Worm (Caenorhabditis elegans) whole organism, L2 larva: ENCODE measurements around the gene mog-1.

Experiments
- C34F6.9 ChIP-seq: fragments of 150-350 bp; optimal IDR thresholded peaks from 2 replicates; lab custom pipeline; 2014; ENCODE audit warnings: missing biosample characterization, missing genetic modification characterization
- R02D3.7 ChIP-seq: fragments of 150-350 bp; optimal IDR thresholded peaks from 2 replicates; lab custom pipeline; 2014; ENCODE audit warnings: missing biosample characterization, missing genetic modification characterization
- alr-1 ChIP-seq: fragments of 150-350 bp; optimal IDR thresholded peaks from 2 replicates; lab custom pipeline; 2014; ENCODE audit warnings: missing biosample characterization, missing genetic modification characterization
- aly-2 ChIP-seq: fragments of 150-350 bp; optimal IDR thresholded peaks from 2 replicates; lab custom pipeline; 2014; ENCODE audit warnings: missing biosample characterization, missing genetic modification characterization
- ama-1 ChIP-seq: fragments of 150-350 bp; optimal IDR thresholded peaks from 2 replicates; lab custom pipeline; 2018; ENCODE audit warnings: inconsistent platforms
- blmp-1 ChIP-seq: sonication (generic microtip); optimal IDR thresholded peaks from 2 replicates; lab custom pipeline; 2017; ENCODE audit warnings: missing genetic modification characterization, mild to moderate bottlenecking, missing compliant biosample characterization, antibody characterized with exemption, moderate library complexity; ENCODE audit not compliant: insufficient read depth
- ceh-16 ChIP-seq: fragments of 150-350 bp; optimal IDR thresholded peaks from 2 replicates; lab custom pipeline; 2014; ENCODE audit warnings: missing biosample characterization, missing genetic modification characterization
- ceh-82 ChIP-seq: fragments of 150-350 bp; optimal IDR thresholded peaks from 2 replicates; lab custom pipeline; 2014; ENCODE audit warnings: missing biosample characterization, missing genetic modification characterization
- crh-2 ChIP-seq: sonication (generic microtip); optimal IDR thresholded peaks from 2 replicates; lab custom pipeline; 2017; ENCODE audit warnings: missing biosample characterization, missing genetic modification characterization
- egl-27 ChIP-seq: sonication (generic microtip); optimal IDR thresholded peaks from 3 replicates; lab custom pipeline; 2017; ENCODE audit warnings: missing biosample characterization, missing genetic modification reagents, missing genetic modification characterization
- elt-1 ChIP-seq: fragments of 150-350 bp; optimal IDR thresholded peaks from 2 replicates; lab custom pipeline; 2014; ENCODE audit warnings: missing biosample characterization, missing genetic modification characterization
- elt-3 ChIP-seq: sonication (generic microtip); optimal IDR thresholded peaks from 2 replicates; lab custom pipeline; 2017; ENCODE audit warnings: missing biosample characterization, missing genetic modification characterization
- fos-1 ChIP-seq: fragments of 150-350 bp; optimal IDR thresholded peaks from 2 replicates; lab custom pipeline; 2014; ENCODE audit warnings: missing biosample characterization, missing genetic modification characterization
- lin-13 ChIP-seq: fragments of 150-350 bp; optimal IDR thresholded peaks from 2 replicates; lab custom pipeline; 2014; ENCODE audit warnings: missing biosample characterization, missing genetic modification reagents, missing genetic modification characterization
- lsy-2 ChIP-seq, 2 experiments: fragments of 150-350 bp in 1 of 2; sonication (generic microtip) in 1 of 2; optimal IDR thresholded peaks; 2 replicates each; lab custom pipeline; 2014 to 2017; ENCODE audit warnings: missing biosample characterization in 2 of 2, missing genetic modification characterization in 2 of 2
- mbf-1 ChIP-seq: sonication (generic microtip); optimal IDR thresholded peaks from 2 replicates; lab custom pipeline; 2017; ENCODE audit warnings: missing biosample characterization, missing genetic modification characterization
- mdl-1 ChIP-seq, 2 experiments: fragments of 150-350 bp in 1 of 2; sonication (generic microtip) in 1 of 2; optimal IDR thresholded peaks; 2 replicates each; lab custom pipeline; 2017; ENCODE audit warnings: missing biosample characterization in 2 of 2, missing genetic modification characterization in 2 of 2
- nhr-10 ChIP-seq: sonication (generic microtip); optimal IDR thresholded peaks from 2 replicates; lab custom pipeline; 2017; ENCODE audit warnings: missing biosample characterization, missing genetic modification characterization
- nhr-21 ChIP-seq: fragments of 150-350 bp; optimal IDR thresholded peaks from 2 replicates; lab custom pipeline; 2014; ENCODE audit warnings: missing biosample characterization, missing genetic modification characterization
- nhr-23 ChIP-seq: fragments of 150-350 bp; optimal IDR thresholded peaks from 2 replicates; lab custom pipeline; 2014; ENCODE audit warnings: missing biosample characterization, missing genetic modification reagents, missing genetic modification characterization
- nhr-237 ChIP-seq: fragments of 150-350 bp; optimal IDR thresholded peaks from 2 replicates; lab custom pipeline; 2014; ENCODE audit warnings: missing biosample characterization, missing genetic modification characterization
- nhr-6 ChIP-seq: fragments of 150-350 bp; optimal IDR thresholded peaks from 2 replicates; lab custom pipeline; 2014; ENCODE audit warnings: missing biosample characterization, missing genetic modification characterization
- nhr-77 ChIP-seq: fragments of 150-350 bp; optimal IDR thresholded peaks from 2 replicates; lab custom pipeline; 2014; ENCODE audit warnings: missing biosample characterization, missing genetic modification characterization
- peb-1 ChIP-seq: fragments of 150-350 bp; optimal IDR thresholded peaks from 2 replicates; lab custom pipeline; 2014; ENCODE audit warnings: missing biosample characterization, missing genetic modification characterization
- sem-4 ChIP-seq: fragments of 150-350 bp; optimal IDR thresholded peaks from 2 replicates; lab custom pipeline; 2014; ENCODE audit warnings: missing biosample characterization, missing genetic modification reagents, missing genetic modification characterization
- skn-1 ChIP-seq: sonication (generic microtip); optimal IDR thresholded peaks from 2 replicates; lab custom pipeline; 2017; ENCODE audit warnings: missing biosample characterization, missing genetic modification characterization
- sma-3 ChIP-seq: sonication (generic microtip); optimal IDR thresholded peaks from 2 replicates; lab custom pipeline; 2016; ENCODE audit warnings: missing genetic modification reagents, missing genetic modification characterization, missing compliant biosample characterization
- sma-9 ChIP-seq, 2 experiments: fragments of 150-350 bp in 1 of 2; sonication (generic microtip) in 1 of 2; optimal IDR thresholded peaks; 2 replicates each; lab custom pipeline; 2014 to 2016; ENCODE audit warnings: missing genetic modification characterization in 2 of 2, mild to moderate bottlenecking in 1 of 2, missing biosample characterization in 1 of 2, missing compliant biosample characterization in 1 of 2, missing genetic modification reagents in 1 of 2, moderate library complexity in 1 of 2
- snpc-4 ChIP-seq: fragments of 150-350 bp; optimal IDR thresholded peaks from 2 replicates; lab custom pipeline; 2014; ENCODE audit warnings: missing biosample characterization, missing genetic modification characterization
- unc-55 ChIP-seq: fragments of 150-350 bp; sonication (generic microtip); optimal IDR thresholded peaks from 3 replicates; lab custom pipeline; 2014; ENCODE audit warnings: missing biosample characterization, missing genetic modification reagents, missing genetic modification characterization
- unc-62 ChIP-seq: fragments of 150-350 bp; optimal IDR thresholded peaks from 2 replicates; lab custom pipeline; 2014; ENCODE audit warnings: missing biosample characterization, missing genetic modification reagents, missing genetic modification characterization
- zag-1 ChIP-seq: fragments of 150-350 bp; optimal IDR thresholded peaks from 2 replicates; lab custom pipeline; 2014; ENCODE audit warnings: missing biosample characterization, missing genetic modification characterization
- ztf-1 ChIP-seq: fragments of 200-800 bp; sonication (Bioruptor generic); conservative IDR thresholded peaks from 2 replicates; pipeline ENCODE4 v1.3.6; 2022; ENCODE audit warnings: missing genetic modification characterization, missing compliant biosample characterization
- ztf-11 ChIP-seq: sonication (generic microtip); optimal IDR thresholded peaks from 2 replicates; lab custom pipeline; 2017; ENCODE audit warnings: missing biosample characterization, missing genetic modification characterization
- ztf-4 ChIP-seq: fragments of 150-350 bp; optimal IDR thresholded peaks from 2 replicates; lab custom pipeline; 2014; ENCODE audit warnings: missing biosample characterization, missing genetic modification characterization

mog-1 gene

DNA sequence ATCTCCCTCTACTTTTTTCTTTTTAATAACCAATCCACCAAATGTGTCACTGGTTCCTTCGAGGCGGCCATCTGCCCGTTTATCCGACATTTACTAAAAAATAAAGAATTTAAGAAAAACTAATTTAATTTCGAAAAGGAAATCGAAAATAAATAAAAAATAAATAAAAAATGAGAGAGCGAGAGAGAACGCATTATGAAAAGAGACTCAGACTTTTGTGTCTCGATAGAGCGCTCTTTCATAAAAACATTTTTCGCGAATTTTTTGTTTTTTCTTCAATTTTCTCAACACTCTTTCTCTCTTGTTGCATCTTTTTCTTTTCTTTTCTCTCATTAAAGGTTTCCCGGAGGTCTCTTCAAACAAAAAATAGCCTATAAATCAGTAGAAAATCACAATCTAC is at the start of gene mog-1:
Gene mog-1, minus strand, starts transcription at position 93 of the 400 bp plus-strand sequence.
- no peak for TF ChIP-seq mbf-1 (tag; lab: Kevin White, UChicago)
- no peak for TF ChIP-seq aly-2 (tag; lab: Kevin White, UChicago)
- no peak for TF ChIP-seq ztf-1 (GFP tag; lab: Robert Waterston, UW)
- TF ChIP-seq lsy-2 (tag; optimal IDR thresholded peaks at IDR 0.05; lab: Kevin White, UChicago) = peak in 1 of 2 experiments; percentile 34
- TF ChIP-seq sma-9 (GFP tag; optimal IDR thresholded peaks at IDR 0.05; lab: Kevin White, UChicago) = no peak
- no peak for TF ChIP-seq sma-9 (tag; optimal IDR thresholded peaks at IDR 0.05; lab: Kevin White, UChicago)
- no peak for TF ChIP-seq peb-1 (tag; lab: Kevin White, UChicago)
- no peak for TF ChIP-seq ztf-11 (tag; lab: Kevin White, UChicago)
- TF ChIP-seq C34F6.9 (tag; lab: Kevin White, UChicago) = peak; percentile 66
- no peak for TF ChIP-seq lin-13 (GFP tag; lab: Kevin White, UChicago)
- TF ChIP-seq snpc-4 = no peak
- peak; percentile 60 for TF ChIP-seq unc-55 (GFP tag; lab: Kevin White, UChicago)
- TF ChIP-seq nhr-237 = no peak
- TF ChIP-seq alr-1 (tag; lab: Kevin White, UChicago) = no peak
- no peak for TF ChIP-seq sma-3 (GFP tag; lab: Kevin White, UChicago)
- no peak for TF ChIP-seq nhr-6 (tag; lab: Kevin White, UChicago)
- TF ChIP-seq crh-2 = no peak
- no peak for TF ChIP-seq egl-27 (tag; lab: Kevin White, UChicago)
- no peak for TF ChIP-seq nhr-77 (tag; lab: Kevin White, UChicago)
- TF ChIP-seq fos-1 (tag; lab: Kevin White, UChicago) = peak; percentile 5
- TF ChIP-seq ceh-16 (tag; lab: Kevin White, UChicago) = no peak
- TF ChIP-seq skn-1 (tag; lab: Kevin White, UChicago) = no peak
- TF ChIP-seq sem-4 (tag; lab: Kevin White, UChicago) = no peak
- no peak for TF ChIP-seq ceh-82 (tag; lab: Kevin White, UChicago)
- TF ChIP-seq blmp-1 (tag; lab: Kevin White, UChicago) = no peak

DNA sequence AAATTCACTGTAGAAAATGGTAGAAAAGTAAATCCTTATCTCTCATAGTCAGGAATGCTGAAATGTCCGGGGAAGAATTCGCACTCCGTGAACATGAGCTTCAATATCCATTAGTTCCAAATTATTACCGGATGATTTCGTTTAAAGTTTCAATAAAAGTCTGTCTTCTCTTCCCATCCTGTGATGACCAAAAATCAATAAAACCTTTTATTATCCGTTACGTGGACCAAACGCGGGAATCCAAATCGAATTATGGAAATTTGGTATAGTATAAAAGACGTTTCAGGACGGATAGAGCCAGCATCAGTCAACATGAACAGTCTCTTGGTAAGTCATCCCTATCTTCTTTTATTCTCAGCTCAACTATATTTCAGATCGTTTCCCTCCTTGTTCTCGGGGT is 48.2 kb upstream of the mog-1 start, which contains the start of gene C05B5.11:
Gene C05B5.11, plus strand, starts transcription at position 301 of the 400 bp plus-strand sequence.
- TF ChIP-seq fos-1 (tag; lab: Kevin White, UChicago) = no peak
- no peak for TF ChIP-seq ceh-82 (tag; lab: Kevin White, UChicago)
- no peak for TF ChIP-seq ztf-1 (GFP tag; lab: Robert Waterston, UW)
- no peak for TF ChIP-seq blmp-1 (tag; lab: Kevin White, UChicago)
- TF ChIP-seq nhr-10 (tag; lab: Kevin White, UChicago) = no peak
- no peak for TF ChIP-seq ama-1 (lab: Kevin White, UChicago)
- no peak for TF ChIP-seq nhr-21 (tag; lab: Kevin White, UChicago)
- no peak for TF ChIP-seq unc-55 (GFP tag; lab: Kevin White, UChicago)
- TF ChIP-seq alr-1 (tag; lab: Kevin White, UChicago) = no peak
- no peak for TF ChIP-seq nhr-6 (tag; lab: Kevin White, UChicago)
- TF ChIP-seq nhr-77 (tag; lab: Kevin White, UChicago) = no peak
- no peak for TF ChIP-seq unc-62 (GFP tag; lab: Kevin White, UChicago)
- no peak for TF ChIP-seq elt-3 (tag; lab: Kevin White, UChicago)
- TF ChIP-seq nhr-23 (tag; lab: Kevin White, UChicago) = no peak
- TF ChIP-seq sma-9 (GFP tag; optimal IDR thresholded peaks at IDR 0.05; lab: Kevin White, UChicago) = no peak
- TF ChIP-seq sma-9 (tag; optimal IDR thresholded peaks at IDR 0.05; lab: Kevin White, UChicago) = no peak
- TF ChIP-seq ztf-4 (tag; lab: Kevin White, UChicago) = no peak
- TF ChIP-seq zag-1 (tag; lab: Kevin White, UChicago) = no peak
- no peak for TF ChIP-seq mdl-1 (tag; optimal IDR thresholded peaks at IDR 0.05; lab: Kevin White, UChicago)
- TF ChIP-seq R02D3.7 = no peak

DNA sequence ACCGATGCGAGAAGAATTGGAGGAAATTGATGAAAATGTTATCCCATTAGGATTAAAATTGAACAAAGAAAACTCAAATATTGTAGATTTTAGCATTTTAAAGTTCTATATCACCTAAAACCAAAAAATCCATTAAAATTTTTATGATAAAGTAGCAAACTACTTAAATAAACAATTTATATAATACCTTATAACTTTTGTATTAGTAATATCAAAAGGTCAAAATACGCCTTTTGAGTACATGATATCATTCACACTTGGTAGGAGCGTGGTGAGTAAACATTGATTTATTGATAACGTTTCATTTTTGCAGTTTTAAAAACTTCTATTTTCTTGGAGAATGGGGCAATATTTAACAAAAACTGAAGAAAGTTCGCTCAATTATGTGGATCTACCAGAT is 45.0 kb upstream of the mog-1 start, which contains the start of gene C05B5.5:
Gene C05B5.5, plus strand, starts transcription at position 301 of the 400 bp plus-strand sequence.
- TF ChIP-seq unc-55 (GFP tag; lab: Kevin White, UChicago) (no peak), fos-1 (tag; lab: Kevin White, UChicago) (peak; percentile 31)

DNA sequence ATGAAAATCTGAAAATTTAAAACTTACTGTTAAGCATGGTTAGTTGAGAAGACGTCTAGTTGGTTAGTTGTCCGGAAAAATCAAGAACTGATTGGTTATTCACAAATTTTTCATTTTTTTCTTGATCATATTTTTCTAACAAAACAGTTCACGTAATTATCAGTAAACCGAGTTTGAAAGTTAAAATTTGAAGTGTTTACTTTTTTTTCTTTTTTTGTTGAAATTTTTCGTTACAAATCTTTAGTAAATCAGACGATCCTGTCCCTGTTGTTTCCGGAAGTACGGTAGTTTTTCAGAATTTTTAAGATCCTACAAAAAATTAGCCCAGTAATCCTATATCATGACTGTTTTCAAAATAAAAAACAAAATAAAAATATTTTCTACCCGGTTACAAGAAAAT is 44.4 kb upstream of the mog-1 start, which contains the start of gene C05B5.2:
Gene C05B5.2, minus strand, starts transcription at position 101 of the 400 bp plus-strand sequence.
- TF ChIP-seq nhr-77 (tag; lab: Kevin White, UChicago) = no peak
- TF ChIP-seq elt-1 (tag; lab: Kevin White, UChicago) = no peak
- no peak for TF ChIP-seq sma-9 (GFP tag; optimal IDR thresholded peaks at IDR 0.05; lab: Kevin White, UChicago)
- TF ChIP-seq sma-9 (tag; optimal IDR thresholded peaks at IDR 0.05; lab: Kevin White, UChicago) = no peak
